Worm (Caenorhabditis elegans) whole organism, L4/young adult: ENCODE results near the gene sri-34.
"Not testable (repeated sequence)": the region's sequence is repeated elsewhere in the genome, so short reads cannot be mapped to it uniquely, and the experiment has no call there.

Experiments
- W03F9.2 ChIP-seq: fragments of 150-350 bp; optimal IDR thresholded peaks from 2 replicates; lab custom pipeline; 2014; ENCODE audit warnings: missing biosample characterization, missing genetic modification characterization
- dao-5 ChIP-seq: sonication (generic microtip); optimal IDR thresholded peaks from 2 replicates; lab custom pipeline; 2016; ENCODE audit warnings: missing genotype, missing genetic modification characterization, moderate library complexity, missing compliant biosample characterization
- him-1 ChIP-seq: sonication (generic microtip); optimal IDR thresholded peaks from 2 replicates; lab custom pipeline; 2016; ENCODE audit warnings: missing genotype, missing genetic modification reagents, missing genetic modification characterization, missing compliant biosample characterization

sri-34 gene

DNA sequence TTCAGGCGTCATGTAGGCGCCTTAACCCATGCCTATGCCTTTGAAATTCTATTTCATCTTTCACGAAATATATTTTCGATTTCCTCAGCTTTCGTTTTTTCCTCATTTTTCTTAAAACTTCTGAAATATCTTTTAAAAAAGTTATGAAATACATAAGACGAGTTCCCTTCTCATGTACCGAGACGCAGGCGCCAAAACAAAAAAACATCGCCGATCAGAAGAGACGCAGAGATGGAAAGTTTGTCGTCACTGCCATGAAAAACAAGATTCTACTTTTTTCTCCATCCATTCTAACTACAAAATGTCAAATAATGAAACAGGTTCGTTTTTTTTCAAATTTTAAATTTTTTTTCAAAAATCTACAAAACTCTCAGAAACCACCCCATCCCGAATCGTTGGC lies 29.9 kb downstream of the sri-34 start, which contains the start of gene chil-24:
chil-24 (plus strand) TSS at position 156 of the 400 bp plus-strand sequence.
- TF ChIP-seq W03F9.2 (no peak), him-1 (tag; lab: Kevin White, UChicago) (no peak), dao-5 (tag; lab: Kevin White, UChicago) (no peak)

DNA sequence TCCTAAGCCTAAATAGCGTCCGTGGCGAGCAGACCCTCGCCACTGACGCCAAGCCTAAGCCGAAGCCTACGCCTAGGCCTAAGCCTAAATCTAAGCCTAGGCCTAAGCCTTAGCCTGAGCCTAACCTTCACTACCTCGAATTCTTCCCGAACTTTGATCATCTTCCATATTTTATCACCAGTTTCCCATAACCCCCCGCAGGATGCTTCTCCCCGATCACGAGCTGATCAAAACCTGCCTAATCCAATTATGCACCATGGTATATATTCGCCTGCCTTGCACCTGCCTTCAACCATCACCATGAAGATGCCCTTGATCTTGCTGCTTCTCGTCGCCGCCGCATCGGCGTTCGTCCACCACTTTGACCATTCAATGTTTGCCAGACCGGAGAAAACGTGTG lies 32.1 kb downstream of the sri-34 start, which contains the start of gene ins-31:
ins-31 (plus strand) TSS at position 301 of the 400 bp plus-strand sequence.
- TF ChIP-seq W03F9.2; him-1 (tag; lab: Kevin White, UChicago); dao-5 (tag; lab: Kevin White, UChicago): not testable (repeated sequence)

DNA sequence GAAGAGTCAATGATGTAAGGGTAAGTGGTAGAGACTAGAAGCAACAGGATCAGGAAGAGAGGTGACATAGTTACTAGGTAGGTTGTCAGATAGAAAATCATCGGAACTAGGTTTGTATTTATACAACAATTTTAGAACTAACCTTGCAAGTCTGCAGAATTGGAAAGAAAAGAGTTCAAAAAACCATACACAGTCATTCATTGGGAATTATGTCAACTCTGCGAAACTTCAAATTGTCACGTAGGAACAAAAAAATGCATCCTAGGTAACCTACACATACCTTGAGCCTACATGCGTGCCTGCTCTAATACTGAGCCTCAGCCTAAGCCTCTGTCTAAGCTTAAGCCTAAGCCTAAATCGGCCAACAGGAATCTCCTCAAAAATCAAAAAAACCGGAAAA lies 32.5 kb downstream of the sri-34 start, which contains the start of gene ins-19:
ins-19 (minus strand) TSS at position 101 of the 400 bp plus-strand sequence.
- TF ChIP-seq dao-5 (tag; lab: Kevin White, UChicago) (no peak), him-1 (tag; lab: Kevin White, UChicago) (no peak), W03F9.2 (no peak)

ce11 chrII:3123206-3123605 lies 35.7 kb downstream of the sri-34 start, which contains the start of gene srh-71:
srh-71 (plus strand) TSS chrII:3123506.
- no peak for TF ChIP-seq him-1 (tag; lab: Kevin White, UChicago)
- TF ChIP-seq dao-5 (tag; lab: Kevin White, UChicago) = no peak
- TF ChIP-seq W03F9.2 = no peak

ce11 chrII:3118907-3119382 lies 39.9 kb downstream of the sri-34 start, which contains the start of gene T10D4.6:
T10D4.6 (plus strand) TSS chrII:3119332.
- TF ChIP-seq him-1 (tag; lab: Kevin White, UChicago) = no peak
- no peak for TF ChIP-seq W03F9.2
- TF ChIP-seq dao-5 (tag; lab: Kevin White, UChicago) = no peak

ce11 chrII:3117471-3117870 lies 41.4 kb downstream of the sri-34 start, which contains the start of gene T10D4.7:
T10D4.7 (plus strand) TSS chrII:3117771.
- TF ChIP-seq him-1 (tag; lab: Kevin White, UChicago) (no peak), W03F9.2 (no peak), dao-5 (tag; lab: Kevin White, UChicago) (no peak)

- TF ChIP-seq dao-5 (tag; lab: Kevin White, UChicago) (no peak), him-1 (tag; lab: Kevin White, UChicago) (no peak), W03F9.2 (no peak)
Observed at ce11 chrII:3113934-3114333, 45.0 kb downstream of the sri-34 start, which contains the start of gene clec-123. clec-123 (plus strand) TSS chrII:3114234.

ce11 chrII:3113289-3113688 lies 45.6 kb downstream of the sri-34 start:
- TF ChIP-seq dao-5 (tag; lab: Kevin White, UChicago) = no peak
- no peak for TF ChIP-seq W03F9.2
- no peak for TF ChIP-seq him-1 (tag; lab: Kevin White, UChicago)

DNA sequence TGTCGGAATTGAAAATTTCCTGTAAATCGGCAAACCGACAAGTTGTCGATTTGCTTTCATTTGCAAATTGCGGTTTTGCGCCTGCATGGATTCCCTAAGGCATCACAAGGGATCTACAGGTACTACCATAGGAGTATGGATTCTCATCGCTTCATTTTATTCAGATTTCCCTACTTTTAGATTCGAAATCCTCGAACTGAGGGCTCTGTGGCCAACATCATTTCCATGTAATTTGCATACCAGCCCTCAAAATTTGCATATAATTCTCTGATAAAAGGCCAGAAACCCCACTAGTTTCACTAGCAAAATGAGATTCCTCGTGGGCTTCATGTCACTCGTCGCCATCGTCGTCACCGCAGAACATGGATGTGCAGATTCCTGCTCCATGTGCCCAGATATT lies 46.6 kb downstream of the sri-34 start, which contains the start of gene Y25C1A.2:
Y25C1A.2 (plus strand) TSS at position 301 of the 400 bp plus-strand sequence.
- TF ChIP-seq him-1 (tag; lab: Kevin White, UChicago) (no peak), dao-5 (tag; lab: Kevin White, UChicago) (no peak), W03F9.2 (no peak)

- TF ChIP-seq W03F9.2 = no peak
Observed at ce11 chrII:3111147-3111546, 47.7 kb downstream of the sri-34 start, which contains the start of gene Y25C1A.13. Y25C1A.13 (minus strand) TSS chrII:3111247.

DNA sequence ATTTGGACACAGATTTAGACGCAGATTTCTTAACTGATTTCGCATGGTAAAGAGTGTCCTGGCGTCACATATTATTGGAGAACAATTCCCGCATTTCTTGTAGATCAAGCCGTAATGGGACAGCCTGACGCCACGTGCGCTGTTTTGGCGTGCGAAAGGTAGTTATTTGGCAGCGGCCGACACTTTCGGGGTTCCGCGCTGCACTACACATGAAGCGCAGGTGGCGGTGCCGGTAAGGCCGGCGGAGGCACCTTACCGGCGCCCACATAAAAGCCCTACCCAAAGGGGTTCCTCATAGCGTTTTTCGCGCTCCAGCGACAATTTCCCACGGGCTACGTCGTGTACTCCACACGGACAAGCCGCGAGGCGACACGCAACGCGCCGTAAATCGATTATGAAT lies 48.8 kb downstream of the sri-34 start:
- no peak for TF ChIP-seq dao-5 (tag; lab: Kevin White, UChicago)
- no peak for TF ChIP-seq him-1 (tag; lab: Kevin White, UChicago)
- no peak for TF ChIP-seq W03F9.2

DNA sequence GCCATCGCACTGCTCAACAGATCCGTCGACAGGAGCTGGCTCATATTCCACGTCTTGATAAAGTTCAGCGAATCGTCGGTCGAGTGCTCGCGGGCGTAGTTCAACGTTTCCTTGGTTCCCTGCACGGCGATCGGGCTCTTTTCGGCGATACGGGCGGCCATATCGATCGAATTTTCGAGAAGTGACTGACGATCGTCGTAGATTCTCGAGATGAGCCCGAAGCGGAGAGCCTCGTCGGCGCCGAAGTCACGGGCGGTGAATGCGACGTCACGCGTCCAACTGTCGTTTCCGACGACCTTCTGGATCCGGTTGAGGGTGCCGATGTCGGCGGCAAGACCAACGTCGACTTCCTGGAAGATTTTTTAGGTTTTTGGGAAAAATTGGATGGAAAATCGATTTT lies 49.4 kb downstream of the sri-34 start:
- TF ChIP-seq dao-5 (tag; lab: Kevin White, UChicago) (no peak), W03F9.2 (no peak), him-1 (tag; lab: Kevin White, UChicago) (no peak)

ce11 chrII:3108101-3108500 lies 50.8 kb downstream of the sri-34 start:
- no peak for TF ChIP-seq him-1 (tag; lab: Kevin White, UChicago)
- TF ChIP-seq W03F9.2 = no peak
- no peak for TF ChIP-seq dao-5 (tag; lab: Kevin White, UChicago)
